Worm (Caenorhabditis elegans) whole organism, L3 larva: ENCODE measurements around the gene nhr-133.

Source experiments
- R02D3.7 ChIP-seq: fragments of 150-350 bp; optimal IDR thresholded peaks from 2 replicates; lab custom pipeline; 2014; ENCODE audit warnings: missing biosample characterization, missing genetic modification characterization
- ZK546.5 ChIP-seq: sonication (generic microtip); optimal IDR thresholded peaks from 2 replicates; lab custom pipeline; 2017; ENCODE audit warnings: missing biosample characterization, missing genetic modification characterization
- ceh-16 ChIP-seq: sonication (generic microtip); optimal IDR thresholded peaks from 2 replicates; lab custom pipeline; 2017; ENCODE audit warnings: missing biosample characterization, missing genetic modification characterization
- ceh-82 ChIP-seq: fragments of 150-350 bp; optimal IDR thresholded peaks from 2 replicates; lab custom pipeline; 2014; ENCODE audit warnings: missing biosample characterization, missing genetic modification characterization
- daf-12 ChIP-seq: fragments of 150-350 bp; optimal IDR thresholded peaks from 2 replicates; lab custom pipeline; 2014; ENCODE audit warnings: missing biosample characterization, missing genetic modification reagents, missing genetic modification characterization
- elt-2 ChIP-seq: sonication (generic microtip); optimal IDR thresholded peaks from 2 replicates; lab custom pipeline; 2016; ENCODE audit warnings: missing genetic modification reagents, mild to moderate bottlenecking, missing genetic modification characterization, missing compliant biosample characterization
- eor-1 ChIP-seq, 2 experiments: fragments of 150-350 bp; optimal IDR thresholded peaks; 2 replicates each; lab custom pipeline; 2014 to 2018; ENCODE audit warnings: missing biosample characterization in 2 of 2, missing genetic modification characterization in 2 of 2
- fkh-10 ChIP-seq: sonication (generic microtip); optimal IDR thresholded peaks from 2 replicates; lab custom pipeline; 2017; ENCODE audit warnings: missing biosample characterization, missing genetic modification reagents, missing genetic modification characterization
- fkh-2 ChIP-seq: fragments of 150-350 bp; optimal IDR thresholded peaks from 2 replicates; lab custom pipeline; 2014; ENCODE audit warnings: missing biosample characterization, missing genetic modification reagents, missing genetic modification characterization
- fos-1 ChIP-seq: fragments of 150-350 bp; optimal IDR thresholded peaks from 2 replicates; lab custom pipeline; 2014; ENCODE audit warnings: missing biosample characterization, missing genetic modification characterization
- hmg-11 ChIP-seq: sonication (generic microtip); optimal IDR thresholded peaks from 2 replicates; lab custom pipeline; 2016; ENCODE audit warnings: missing genetic modification characterization, missing compliant biosample characterization
- jun-1 ChIP-seq: fragments of 150-350 bp; optimal IDR thresholded peaks from 2 replicates; lab custom pipeline; 2014; ENCODE audit warnings: missing biosample characterization, missing genetic modification reagents, missing genetic modification characterization
- lin-39 ChIP-seq: fragments of 150-350 bp; optimal IDR thresholded peaks from 2 replicates; lab custom pipeline; 2018; ENCODE audit warnings: missing biosample characterization, missing genetic modification reagents, missing genetic modification characterization
- lsy-12 ChIP-seq: sonication (generic microtip); optimal IDR thresholded peaks from 2 replicates; lab custom pipeline; 2016; ENCODE audit warnings: mild to moderate bottlenecking, missing genetic modification characterization, missing compliant biosample characterization
- mdl-1 ChIP-seq: fragments of 150-350 bp; optimal IDR thresholded peaks from 2 replicates; lab custom pipeline; 2014; ENCODE audit warnings: missing biosample characterization, missing genetic modification characterization
- mml-1 ChIP-seq: fragments of 150-350 bp; sonication (generic microtip); optimal IDR thresholded peaks from 3 replicates; lab custom pipeline; 2014; ENCODE audit warnings: missing biosample characterization, missing genetic modification characterization
- nfya-1 ChIP-seq: sonication (generic microtip); optimal IDR thresholded peaks from 2 replicates; lab custom pipeline; 2017; ENCODE audit warnings: missing genetic modification characterization, mild to moderate bottlenecking, missing compliant biosample characterization, antibody characterized with exemption, moderate library complexity; ENCODE audit not compliant: insufficient read depth
- nhr-12 ChIP-seq: fragments of 150-350 bp; optimal IDR thresholded peaks from 2 replicates; lab custom pipeline; 2014; ENCODE audit warnings: missing biosample characterization, missing genetic modification characterization
- nhr-23 ChIP-seq: fragments of 150-350 bp; optimal IDR thresholded peaks from 2 replicates; lab custom pipeline; 2014; ENCODE audit warnings: missing biosample characterization, missing genetic modification reagents, missing genetic modification characterization
- nhr-237 ChIP-seq: fragments of 150-350 bp; optimal IDR thresholded peaks from 2 replicates; lab custom pipeline; 2014; ENCODE audit warnings: missing biosample characterization, missing genetic modification characterization
- nhr-28 ChIP-seq: fragments of 150-350 bp; optimal IDR thresholded peaks from 2 replicates; lab custom pipeline; 2014; ENCODE audit warnings: missing biosample characterization, missing genetic modification characterization
- nhr-43 ChIP-seq: sonication (generic microtip); optimal IDR thresholded peaks from 2 replicates; lab custom pipeline; 2016; ENCODE audit warnings: mild to moderate bottlenecking, missing genetic modification characterization, missing compliant biosample characterization; ENCODE audit not compliant: poor library complexity, severe bottlenecking
- nhr-67 ChIP-seq: fragments of 150-350 bp; optimal IDR thresholded peaks from 2 replicates; lab custom pipeline; 2014; ENCODE audit warnings: missing biosample characterization, missing genetic modification characterization
- nhr-76 ChIP-seq: fragments of 150-350 bp; sonication (generic microtip); optimal IDR thresholded peaks from 5 replicates; lab custom pipeline; 2014; ENCODE audit warnings: missing biosample characterization, missing genetic modification characterization
- pha-4 ChIP-seq: fragments of 150-350 bp; optimal IDR thresholded peaks from 2 replicates; lab custom pipeline; 2014; ENCODE audit warnings: missing biosample characterization, missing genetic modification reagents, missing genetic modification characterization
- pqm-1 ChIP-seq: fragments of 150-350 bp; optimal IDR thresholded peaks from 2 replicates; lab custom pipeline; 2017; ENCODE audit warnings: missing biosample characterization, missing genetic modification characterization, inconsistent platforms
- skn-1 ChIP-seq: fragments of 150-350 bp; optimal IDR thresholded peaks from 2 replicates; lab custom pipeline; 2014; ENCODE audit warnings: missing biosample characterization, missing genetic modification characterization
- snpc-4 ChIP-seq: fragments of 150-350 bp; optimal IDR thresholded peaks from 2 replicates; lab custom pipeline; 2014; ENCODE audit warnings: missing biosample characterization, missing genetic modification characterization
- tbx-2 ChIP-seq: sonication (generic microtip); optimal IDR thresholded peaks from 2 replicates; lab custom pipeline; 2016; ENCODE audit warnings: mild to moderate bottlenecking, missing genetic modification characterization, missing compliant biosample characterization
- unc-62 ChIP-seq: fragments of 150-350 bp; sonication (generic microtip); optimal IDR thresholded peaks from 4 replicates; lab custom pipeline; 2014; ENCODE audit warnings: missing biosample characterization, missing genetic modification reagents, missing genetic modification characterization
- zag-1 ChIP-seq: fragments of 150-350 bp; optimal IDR thresholded peaks from 2 replicates; lab custom pipeline; 2014; ENCODE audit warnings: missing biosample characterization, missing genetic modification characterization
- ztf-11 ChIP-seq: fragments of 150-350 bp; optimal IDR thresholded peaks from 2 replicates; lab custom pipeline; 2014; ENCODE audit warnings: missing biosample characterization, missing genetic modification characterization

nhr-133 gene

ce11 chrV:2218803-2219202 lies 6.9 kb upstream of the nhr-133 start, which contains the start of gene nhr-56:
Gene nhr-56, plus strand, starts transcription at chrV:2219004.
- peak; percentile 64 for TF ChIP-seq elt-2 (tag; lab: Kevin White, UChicago)
- peak; percentile 14 for TF ChIP-seq nhr-43 (tag; lab: Kevin White, UChicago)
- TF ChIP-seq lsy-12 (tag; lab: Kevin White, UChicago): no peak
- no peak for TF ChIP-seq ZK546.5 (tag; lab: Kevin White, UChicago)
- peak; percentile 5 for TF ChIP-seq jun-1 (tag; lab: Kevin White, UChicago)
- peak; percentile 56 for TF ChIP-seq pqm-1
- peak; percentile 16 for TF ChIP-seq nfya-1
- TF ChIP-seq pha-4 (tag; lab: Kevin White, UChicago): peak; percentile 98
- TF ChIP-seq ztf-11 (tag; lab: Kevin White, UChicago): no peak
- peak; percentile 69 for TF ChIP-seq nhr-23 (tag; lab: Kevin White, UChicago)
- no peak for TF ChIP-seq hmg-11
- TF ChIP-seq, all 47 proteins: peak for 7

ce11 chrV:2216927-2217326 lies 5.0 kb upstream of the nhr-133 start:
- TF ChIP-seq pha-4 (tag; lab: Kevin White, UChicago) (no peak), elt-2 (tag; lab: Kevin White, UChicago) (no peak), nhr-76 (tag; lab: Kevin White, UChicago) (no peak), lin-39 (tag; lab: Kevin White, UChicago) (no peak), zag-1 (tag; lab: Kevin White, UChicago) (no peak), lsy-12 (tag; lab: Kevin White, UChicago) (no peak), unc-62 (GFP tag; lab: Kevin White, UChicago) (no peak), fos-1 (tag; lab: Kevin White, UChicago) (no peak), fkh-2 (tag; lab: Kevin White, UChicago) (no peak), nhr-237 (tag; lab: Kevin White, UChicago) (no peak), ceh-16 (tag; lab: Kevin White, UChicago) (no peak), R02D3.7 (tag; lab: Kevin White, UChicago) (no peak), nhr-12 (tag; lab: Kevin White, UChicago) (no peak), eor-1 (tag; optimal IDR thresholded peaks at IDR 0.05; lab: Kevin White, UChicago) (no peak), mdl-1 (tag; lab: Kevin White, UChicago) (no peak), ceh-82 (tag; lab: Kevin White, UChicago) (no peak), pqm-1 (no peak)

- TF ChIP-seq fos-1 (tag; lab: Kevin White, UChicago): no peak
- no peak for TF ChIP-seq unc-62 (GFP tag; lab: Kevin White, UChicago)
- no peak for TF ChIP-seq nhr-43 (tag; lab: Kevin White, UChicago)
- TF ChIP-seq zag-1 (tag; lab: Kevin White, UChicago): no peak
- no peak for TF ChIP-seq eor-1 (tag; optimal IDR thresholded peaks at IDR 0.05; lab: Kevin White, UChicago)
- no peak for TF ChIP-seq tbx-2 (tag; lab: Kevin White, UChicago)
- TF ChIP-seq, all 47 proteins: peak for 0
These were observed 3.4 kb upstream of the nhr-133 start, which contains the start of gene nstp-8 for ce11 chrV:2215352-2215751. Gene nstp-8, plus strand, starts transcription at chrV:2215652.

ce11 chrV:2214428-2215038 lies 2.6 kb upstream of the nhr-133 start, which contains the start of gene nhr-184:
Gene nhr-184, minus strand, starts transcription at chrV:2214478.
- TF ChIP-seq fkh-10 (GFP tag; lab: Kevin White, UChicago): no peak
- no peak for TF ChIP-seq nhr-28 (tag; lab: Kevin White, UChicago)
- peak; percentile 25 for TF ChIP-seq pqm-1
- TF ChIP-seq hmg-11: peak; percentile 42
- peak; percentile 27 for TF ChIP-seq elt-2 (tag; lab: Kevin White, UChicago)
- TF ChIP-seq pha-4 (tag; lab: Kevin White, UChicago): peak; percentile 58
- TF ChIP-seq lin-39 (tag; lab: Kevin White, UChicago): no peak
- TF ChIP-seq fkh-2 (tag; lab: Kevin White, UChicago): no peak

ce11 chrV:2207527-2207926 lies 4.4 kb downstream of the nhr-133 start:
- no peak for TF ChIP-seq lin-39 (tag; lab: Kevin White, UChicago)
- no peak for TF ChIP-seq mml-1
- peak; percentile 84 for TF ChIP-seq nfya-1

- TF ChIP-seq mdl-1 (tag; lab: Kevin White, UChicago) (no peak), fkh-10 (GFP tag; lab: Kevin White, UChicago) (no peak), skn-1 (tag; lab: Kevin White, UChicago) (no peak), snpc-4 (tag; lab: Kevin White, UChicago) (no peak), mml-1 (no peak), fkh-2 (tag; lab: Kevin White, UChicago) (no peak), ztf-11 (tag; lab: Kevin White, UChicago) (no peak), tbx-2 (tag; lab: Kevin White, UChicago) (no peak), daf-12 (tag; lab: Kevin White, UChicago) (no peak), nhr-28 (tag; lab: Kevin White, UChicago) (no peak), R02D3.7 (tag; lab: Kevin White, UChicago) (no peak), pqm-1 (no peak), nhr-67 (tag; lab: Kevin White, UChicago) (no peak), fos-1 (tag; lab: Kevin White, UChicago) (no peak)
These were observed 5.1 kb downstream of the nhr-133 start, which contains the start of gene svh-11 for ce11 chrV:2206801-2207200. Gene svh-11, plus strand, starts transcription at chrV:2207101.
